Worm (Caenorhabditis elegans): ENCODE results near the gene T07A5.1.

DNA sequence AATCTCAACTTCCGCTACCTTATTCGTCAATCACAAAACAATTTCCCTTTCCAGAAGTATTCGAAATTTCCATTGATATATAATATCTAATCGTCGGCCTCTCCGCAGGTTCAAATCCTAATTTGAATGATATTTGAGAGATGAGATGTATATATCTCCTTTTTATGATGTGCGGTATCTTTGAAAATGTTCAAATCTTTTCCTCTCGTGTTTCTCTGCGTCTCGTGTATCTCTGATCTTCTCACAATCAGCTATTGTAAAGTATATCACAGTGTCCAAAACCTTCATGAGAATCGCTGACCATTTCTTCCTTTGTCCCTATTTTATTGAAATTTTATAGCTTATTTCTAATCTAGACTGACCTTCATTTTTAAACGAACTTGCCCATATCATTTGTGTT lies 16.2 kb downstream of the T07A5.1 start:
- TF ChIP-seq pros-1 (tag; optimal IDR thresholded peaks at IDR 0.05) (no peak), hlh-6 (tag; optimal IDR thresholded peaks at IDR 0.05) (no peak)

Measured in whole organism, late embryonic.